Worm (Caenorhabditis elegans) whole organism, L3 larva: ENCODE measurements around the gene nep-4.

ENCODE experiments used
- R02D3.7 ChIP-seq: fragments of 150-350 bp; optimal IDR thresholded peaks from 2 replicates; lab custom pipeline; 2014; ENCODE audit warnings: missing biosample characterization, missing genetic modification characterization
- ZK546.5 ChIP-seq: sonication (generic microtip); optimal IDR thresholded peaks from 2 replicates; lab custom pipeline; 2017; ENCODE audit warnings: missing biosample characterization, missing genetic modification characterization
- ceh-16 ChIP-seq: sonication (generic microtip); optimal IDR thresholded peaks from 2 replicates; lab custom pipeline; 2017; ENCODE audit warnings: missing biosample characterization, missing genetic modification characterization
- ceh-28 ChIP-seq: fragments of 150-350 bp; optimal IDR thresholded peaks from 2 replicates; lab custom pipeline; 2014; ENCODE audit warnings: missing biosample characterization, missing genetic modification reagents, missing genetic modification characterization
- ceh-9 ChIP-seq: sonication (generic microtip); optimal IDR thresholded peaks from 2 replicates; lab custom pipeline; 2018; ENCODE audit warnings: missing biosample characterization, missing genetic modification characterization
- elt-3 ChIP-seq, 3 experiments: fragments of 150-350 bp in 1 of 3; sonication (generic microtip) in 2 of 3; optimal IDR thresholded peaks; 2 replicates in 2 of 3; 4 replicates in 1 of 3; lab custom pipeline; 2014 to 2017; ENCODE audit warnings: missing biosample characterization in 3 of 3, missing genetic modification characterization in 3 of 3
- fkh-2 ChIP-seq: fragments of 150-350 bp; optimal IDR thresholded peaks from 2 replicates; lab custom pipeline; 2014; ENCODE audit warnings: missing biosample characterization, missing genetic modification reagents, missing genetic modification characterization
- fos-1 ChIP-seq: fragments of 150-350 bp; optimal IDR thresholded peaks from 2 replicates; lab custom pipeline; 2014; ENCODE audit warnings: missing biosample characterization, missing genetic modification characterization
- mdl-1 ChIP-seq: fragments of 150-350 bp; optimal IDR thresholded peaks from 2 replicates; lab custom pipeline; 2014; ENCODE audit warnings: missing biosample characterization, missing genetic modification characterization
- pha-4 ChIP-seq: fragments of 150-350 bp; optimal IDR thresholded peaks from 2 replicates; lab custom pipeline; 2014; ENCODE audit warnings: missing biosample characterization, missing genetic modification reagents, missing genetic modification characterization
- pqm-1 ChIP-seq: fragments of 150-350 bp; optimal IDR thresholded peaks from 2 replicates; lab custom pipeline; 2017; ENCODE audit warnings: missing biosample characterization, missing genetic modification characterization, inconsistent platforms
- snpc-4 ChIP-seq: fragments of 150-350 bp; optimal IDR thresholded peaks from 2 replicates; lab custom pipeline; 2014; ENCODE audit warnings: missing biosample characterization, missing genetic modification characterization
- unc-62 ChIP-seq: fragments of 150-350 bp; sonication (generic microtip); optimal IDR thresholded peaks from 4 replicates; lab custom pipeline; 2014; ENCODE audit warnings: missing biosample characterization, missing genetic modification reagents, missing genetic modification characterization
- zag-1 ChIP-seq: fragments of 150-350 bp; optimal IDR thresholded peaks from 2 replicates; lab custom pipeline; 2014; ENCODE audit warnings: missing biosample characterization, missing genetic modification characterization

- no peak for TF ChIP-seq ZK546.5 (tag; lab: Kevin White, UChicago)
- TF ChIP-seq mdl-1 (tag; lab: Kevin White, UChicago): no peak
- no peak for TF ChIP-seq ceh-28
- no peak for TF ChIP-seq fos-1 (tag; lab: Kevin White, UChicago)
- TF ChIP-seq fkh-2 (tag; lab: Kevin White, UChicago): no peak
- no peak for TF ChIP-seq ceh-9 (tag; lab: Kevin White, UChicago)
- no peak for TF ChIP-seq pqm-1 (tag; lab: Kevin White, UChicago)
- TF ChIP-seq R02D3.7 (tag; lab: Kevin White, UChicago): no peak
- TF ChIP-seq zag-1 (tag; lab: Kevin White, UChicago): no peak
- TF ChIP-seq snpc-4 (tag; lab: Kevin White, UChicago): no peak
- no peak for TF ChIP-seq ceh-16
- TF ChIP-seq unc-62 (GFP tag; lab: Kevin White, UChicago): no peak
- no peak for TF ChIP-seq elt-3 (tag; optimal IDR thresholded peaks at IDR 0.05; lab: Kevin White, UChicago)
- no peak for TF ChIP-seq pha-4 (tag; lab: Kevin White, UChicago)
Measured at ce11 chrX:6819135-6819534, 44.1 kb downstream of the nep-4 start.
